Worm (Caenorhabditis elegans): ENCODE results near the gene nxf-2.

The nxf-2 gene

ce11 chrV:14423268-14423667 is 5.6 kb upstream of the nxf-2 start, which contains the start of gene rpoa-12:
TSS of gene rpoa-12 (minus strand) at chrV:14423304.
- TF ChIP-seq mep-1 (tag; optimal IDR thresholded peaks at IDR 0.05) (peak; percentile 21), hlh-1 (tag; optimal IDR thresholded peaks at IDR 0.05) (no peak), lsy-2 (tag; optimal IDR thresholded peaks at IDR 0.05) (no peak), sptf-1 (tag; optimal IDR thresholded peaks at IDR 0.05) (no peak), nhr-237 (tag; optimal IDR thresholded peaks at IDR 0.05) (peak; percentile 16), drap-1 (GFP tag; optimal IDR thresholded peaks at IDR 0.05) (peak; percentile 69), ces-1 (GFP tag; optimal IDR thresholded peaks at IDR 0.05) (peak; percentile 41)

DNA sequence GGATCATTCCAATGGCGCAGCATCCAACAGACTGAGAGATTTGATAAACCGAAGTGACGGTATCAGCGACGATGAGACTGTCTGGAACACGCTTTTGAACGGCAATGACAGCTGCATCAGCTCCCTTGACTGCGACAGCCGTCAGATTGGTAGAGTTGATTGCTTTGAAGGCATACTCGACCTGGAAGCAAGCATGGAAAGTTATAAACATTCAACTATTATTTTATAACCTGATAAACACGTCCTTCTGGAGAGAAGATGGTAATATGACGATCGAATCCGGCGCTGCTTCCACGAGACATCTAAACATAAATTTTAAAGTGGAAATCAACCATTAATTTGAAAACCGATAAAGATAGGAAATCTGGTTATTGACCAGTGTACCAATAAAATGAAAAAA is 4.7 kb upstream of the nxf-2 start, which contains the start of gene pas-1:
Gene pas-1 (minus strand): TSS at position 302 of the 400 bp plus-strand sequence.
- no peak for TF ChIP-seq nhr-12 (tag; optimal IDR thresholded peaks at IDR 0.05)
- TF ChIP-seq ham-2 (GFP tag; optimal IDR thresholded peaks at IDR 0.05), result no peak
- TF ChIP-seq unc-39 (tag; optimal IDR thresholded peaks at IDR 0.05), result no peak
- TF ChIP-seq lin-32 (GFP tag; optimal IDR thresholded peaks at IDR 0.05), result no peak
- no peak for TF ChIP-seq zip-8 (tag; optimal IDR thresholded peaks at IDR 0.05)

ce11 chrV:14421325-14421724 is 3.7 kb upstream of the nxf-2 start, which contains the start of gene dhs-22:
TSS of gene dhs-22 (minus strand) at chrV:14421440.
- TF ChIP-seq ztf-11 (tag; optimal IDR thresholded peaks at IDR 0.05), result no peak
- no peak for TF ChIP-seq unc-120 (tag; optimal IDR thresholded peaks at IDR 0.05; ENCODE audit: poor library complexity, severe bottlenecking)
- TF ChIP-seq lsy-2 (tag; optimal IDR thresholded peaks at IDR 0.05), result no peak
- no peak for TF ChIP-seq nhr-28 (tag; optimal IDR thresholded peaks at IDR 0.05)
- no peak for TF ChIP-seq nhr-76 (tag; optimal IDR thresholded peaks at IDR 0.05)
- no peak for TF ChIP-seq nhr-2 (tag; optimal IDR thresholded peaks at IDR 0.05)
- no peak for TF ChIP-seq cnd-1 (tag; optimal IDR thresholded peaks at IDR 0.05)
- TF ChIP-seq M03D4.4 (tag; optimal IDR thresholded peaks at IDR 0.05), result no peak
- TF ChIP-seq sem-2 (GFP tag; optimal IDR thresholded peaks at IDR 0.05), result no peak

DNA sequence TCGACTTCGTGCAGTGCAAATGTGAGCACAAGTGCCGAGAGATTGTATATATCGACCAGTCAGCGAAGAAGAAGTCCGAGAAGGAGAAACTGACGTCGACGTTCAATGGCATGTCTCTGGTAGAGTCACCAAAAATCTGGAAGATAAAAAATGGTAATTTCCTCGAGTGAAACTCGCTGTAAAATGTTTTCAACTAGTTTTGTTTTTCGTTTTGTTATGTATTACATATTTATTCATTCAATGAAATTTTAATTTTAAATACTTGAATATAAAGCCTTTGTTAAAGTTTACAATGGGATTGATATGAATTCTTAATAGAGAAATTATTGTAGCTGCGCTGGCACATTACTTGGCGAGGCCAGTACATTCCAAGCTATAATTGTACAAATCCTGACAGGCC is 2.2 kb upstream of the nxf-2 start:
- TF ChIP-seq flh-1 (GFP tag; optimal IDR thresholded peaks at IDR 0.05) (no peak), nhr-76 (tag; optimal IDR thresholded peaks at IDR 0.05) (no peak), ham-2 (GFP tag; optimal IDR thresholded peaks at IDR 0.05) (no peak), unc-39 (tag; optimal IDR thresholded peaks at IDR 0.05) (no peak), ceh-43 (GFP tag; optimal IDR thresholded peaks at IDR 0.05) (no peak), sptf-1 (tag; optimal IDR thresholded peaks at IDR 0.05) (no peak), snpc-4 (tag; optimal IDR thresholded peaks at IDR 0.05) (no peak), ztf-11 (tag; optimal IDR thresholded peaks at IDR 0.05) (no peak), elt-3 (tag; optimal IDR thresholded peaks at IDR 0.05) (no peak), drap-1 (GFP tag; optimal IDR thresholded peaks at IDR 0.05) (no peak), tbx-8 (GFP tag; optimal IDR thresholded peaks at IDR 0.05) (no peak), ceh-83 (GFP tag; optimal IDR thresholded peaks at IDR 0.05) (no peak), nhr-28 (tag; optimal IDR thresholded peaks at IDR 0.05) (no peak), cnd-1 (tag; optimal IDR thresholded peaks at IDR 0.05) (no peak)

ce11 chrV:14414964-14415564 is 2.6 kb downstream of the nxf-2 start, which contains the start of the genes nxf-1 and C15H11.11:
TSS of gene nxf-1 (minus strand) at chrV:14415014.
TSS of gene C15H11.11 (plus strand) at chrV:14415499.
- peak; percentile 94 for TF ChIP-seq ceh-39 (tag; optimal IDR thresholded peaks at IDR 0.05)
- TF ChIP-seq M03D4.4 (tag; optimal IDR thresholded peaks at IDR 0.05), result no peak
- no peak for TF ChIP-seq snpc-4 (tag; optimal IDR thresholded peaks at IDR 0.05)
- TF ChIP-seq pha-4 (tag; optimal IDR thresholded peaks at IDR 0.05), result peak; percentile 13
- no peak for TF ChIP-seq ceh-83 (GFP tag; optimal IDR thresholded peaks at IDR 0.05)
- no peak for TF ChIP-seq sptf-1 (tag; optimal IDR thresholded peaks at IDR 0.05)
- TF ChIP-seq ces-1 (GFP tag; optimal IDR thresholded peaks at IDR 0.05), result peak; percentile 56
- TF ChIP-seq bed-3 (GFP tag; optimal IDR thresholded peaks at IDR 0.05), result no peak
- no peak for TF ChIP-seq blmp-1 (tag; optimal IDR thresholded peaks at IDR 0.05)

DNA sequence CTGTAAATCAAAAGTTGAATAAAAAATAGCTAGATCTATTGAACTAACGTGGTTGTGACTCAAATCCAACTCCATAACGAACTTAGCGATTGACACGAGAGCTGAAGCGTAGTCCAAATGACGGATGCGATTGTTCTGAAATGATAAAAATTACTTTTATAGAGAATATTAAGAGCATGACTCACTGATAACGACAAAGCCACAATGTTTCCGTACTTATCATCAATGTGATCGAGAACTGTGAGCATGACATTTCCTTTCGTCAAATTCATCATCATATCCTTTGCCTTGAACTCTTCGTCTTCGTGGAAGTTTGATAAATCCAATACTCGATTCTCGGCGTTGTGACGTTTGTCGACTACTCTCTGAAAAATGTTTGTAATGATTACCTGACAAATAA is 3.6 kb downstream of the nxf-2 start:
- TF ChIP-seq blmp-1 (tag; optimal IDR thresholded peaks at IDR 0.05) (no peak), unc-62 (GFP tag; optimal IDR thresholded peaks at IDR 0.05) (no peak), nhr-76 (tag; optimal IDR thresholded peaks at IDR 0.05) (no peak), ztf-11 (tag; optimal IDR thresholded peaks at IDR 0.05) (no peak), pha-4 (tag; optimal IDR thresholded peaks at IDR 0.05) (no peak), ceh-43 (GFP tag; optimal IDR thresholded peaks at IDR 0.05) (no peak), nhr-28 (tag; optimal IDR thresholded peaks at IDR 0.05) (no peak), lin-13 (tag; optimal IDR thresholded peaks at IDR 0.05) (no peak), bed-3 (GFP tag; optimal IDR thresholded peaks at IDR 0.05) (no peak), lin-32 (GFP tag; optimal IDR thresholded peaks at IDR 0.05) (no peak)

Data from whole organism, mixed stage, embryonic.